Fruit fly (Drosophila melanogaster) whole organism, adult: Measurements from ENCODE around the gene Elo68alpha.

Experiments
- CG11617 ChIP-seq: fragments of 200-800 bp; sonication (Bioruptor generic); optimal IDR thresholded peaks from 2 replicates; lab custom pipeline; 2017; ENCODE audit warnings: mild to moderate bottlenecking, missing biosample characterization, missing genetic modification reagents, missing genetic modification characterization
- CG12768 ChIP-seq: fragments of 200-800 bp; sonication (Bioruptor generic); optimal IDR thresholded peaks from 2 replicates; lab custom pipeline; 2017; ENCODE audit warnings: missing biosample characterization, missing genetic modification characterization, mild to moderate bottlenecking, moderate library complexity, missing genetic modification reagents
- CG33017 ChIP-seq: fragments of 200-800 bp; sonication (Bioruptor generic); optimal IDR thresholded peaks from 2 replicates; lab custom pipeline; 2018; ENCODE audit warnings: missing biosample characterization, mild to moderate bottlenecking, missing genetic modification characterization, moderate library complexity
- CG5204 ChIP-seq: fragments of 200-800 bp; sonication (Bioruptor generic); optimal IDR thresholded peaks from 2 replicates; lab custom pipeline; 2016; ENCODE audit warnings: missing biosample characterization, missing genetic modification characterization
- CG7045 ChIP-seq: fragments of 200-800 bp; sonication (Bioruptor generic); optimal IDR thresholded peaks from 2 replicates; lab custom pipeline; 2017; ENCODE audit warnings: missing biosample characterization, mild to moderate bottlenecking, missing genetic modification characterization
- CG7101 ChIP-seq: fragments of 200-800 bp; sonication (Bioruptor generic); optimal IDR thresholded peaks from 2 replicates; lab custom pipeline; 2018; ENCODE audit warnings: missing biosample characterization, mild to moderate bottlenecking, missing genetic modification characterization, moderate library complexity
- Hr96 ChIP-seq: fragments of 200-800 bp; sonication (Bioruptor generic); optimal IDR thresholded peaks from 2 replicates; lab custom pipeline; 2016; ENCODE audit warnings: missing biosample characterization, missing genetic modification characterization
- kay ChIP-seq: fragments of 200-800 bp; sonication (Bioruptor generic); peaks from one replicate; lab custom pipeline; 2016; ENCODE audit warnings: missing biosample characterization, missing genetic modification characterization, borderline replicate concordance
- ovo ChIP-seq: fragments of 200-800 bp; sonication (Bioruptor generic); optimal IDR thresholded peaks from 2 replicates; lab custom pipeline; 2016; ENCODE audit warnings: missing biosample characterization, missing genetic modification characterization
- toe ChIP-seq: fragments of 200-800 bp; sonication (Bioruptor generic); optimal IDR thresholded peaks from 2 replicates; lab custom pipeline; 2016; ENCODE audit warnings: missing biosample characterization, missing genetic modification characterization

- TF ChIP-seq CG11617 (GFP tag; lab: Kevin White, UChicago) (no peak), CG7101 (tag; lab: Kevin White, UChicago) (no peak), toe (no peak), CG12768 (no peak), ovo (GFP tag; lab: Kevin White, UChicago) (no peak), kay (GFP tag; lab: Kevin White, UChicago) (no peak), CG7045 (GFP tag; lab: Kevin White, UChicago) (no peak), CG33017 (tag; lab: Kevin White, UChicago) (no peak), CG5204 (GFP tag; lab: Kevin White, UChicago) (no peak), Hr96 (GFP tag; lab: Kevin White, UChicago) (no peak)
Observed at dm6 chr3L:11124841-11125240, 22.0 kb upstream of the Elo68alpha start.
